Worm (Caenorhabditis elegans): ENCODE data around the gene lgc-16.
A peak's percentile ranks its signal among the peaks of the same experiment; 100 is the strongest.

Gene lgc-16

DNA sequence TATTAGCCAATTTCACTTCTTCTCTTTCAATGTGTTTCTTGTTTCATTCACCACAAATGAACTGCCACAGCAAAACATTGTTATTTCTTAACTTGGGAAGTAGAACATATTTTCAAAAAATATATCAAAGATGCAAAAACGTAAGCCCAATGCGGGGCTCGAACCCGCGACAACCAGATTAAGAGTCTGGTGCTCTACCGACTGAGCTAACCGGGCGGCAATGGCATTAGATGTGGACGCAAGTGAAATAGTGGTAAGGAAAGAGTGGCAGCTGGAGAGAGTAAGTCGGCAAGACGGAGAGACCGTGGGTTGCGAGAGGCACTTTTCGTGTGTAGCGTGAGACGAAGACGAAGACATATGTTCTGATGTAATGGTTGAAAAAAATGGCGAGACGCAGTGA is 12.4 kb upstream of the lgc-16 start (continued):
- TF ChIP-seq atf-7 (tag; optimal IDR thresholded peaks at IDR 0.05) (peak; percentile 67), cebp-1 (GFP tag; IDR thresholded peaks at IDR 0.05) (peak; percentile 40; the same call in 1 of the 2 replicates), cebp-1 (tag; optimal IDR thresholded peaks at IDR 0.05) (no peak), ets-4 (GFP tag; optimal IDR thresholded peaks at IDR 0.05) (peak; percentile 59), pbrm-1 (GFP tag; IDR thresholded peaks at IDR 0.05) (peak; percentile 90), ztf-26 (tag; optimal IDR thresholded peaks at IDR 0.05) (peak; percentile 92), chd-7 (tag; optimal IDR thresholded peaks at IDR 0.05) (peak; percentile 92), B0261.1 (tag; optimal IDR thresholded peaks at IDR 0.05) (peak; percentile 99), attf-6 (GFP tag; IDR thresholded peaks at IDR 0.05) (peak; percentile 60; the same call in 1 of the 2 replicates), Y56A3A.18 (GFP tag; IDR thresholded peaks at IDR 0.05) (peak; percentile 96), hmg-1.2 (GFP tag; IDR thresholded peaks at IDR 0.05) (peak; percentile 89), Y53F4B.3 (GFP tag; IDR thresholded peaks at IDR 0.05) (peak; percentile 84), rcor-1 (GFP tag; IDR thresholded peaks at IDR 0.05) (peak; percentile 89), aptf-3 (GFP tag; IDR thresholded peaks at IDR 0.05) (no peak), attf-3 (GFP tag; conservative IDR thresholded peaks at IDR 0.05) (peak; percentile 40; the same call in 1 of the 2 replicates), mxl-1 (tag; optimal IDR thresholded peaks at IDR 0.05) (peak; percentile 91), C06A6.2 (GFP tag; conservative IDR thresholded peaks at IDR 0.05) (peak; percentile 67), lin-26 (GFP tag; IDR thresholded peaks at IDR 0.05) (peak; percentile 99), F23B12.7 (tag; optimal IDR thresholded peaks at IDR 0.05; ENCODE audit: insufficient read depth) (peak; percentile 80), lsy-27 (tag; optimal IDR thresholded peaks at IDR 0.05; ENCODE audit: borderline replicate concordance, insufficient read depth) (no peak), nfyb-1 (GFP tag; IDR thresholded peaks at IDR 0.05) (peak; percentile 93), let-526 (GFP tag; IDR thresholded peaks at IDR 0.05) (peak; percentile 92), zfh-2 (GFP tag; conservative IDR thresholded peaks at IDR 0.05) (no peak), egl-18 (GFP tag; IDR thresholded peaks at IDR 0.05) (peak; percentile 89), dpl-1 (GFP tag; optimal IDR thresholded peaks at IDR 0.05) (peak; percentile 21), mes-4 (tag; optimal IDR thresholded peaks at IDR 0.05) (peak; percentile 90), ztf-18 (tag; optimal IDR thresholded peaks at IDR 0.05) (peak; percentile 81), F57C9.4 (tag; optimal IDR thresholded peaks at IDR 0.05) (no peak), tlf-1 (GFP tag; optimal IDR thresholded peaks at IDR 0.05) (peak; percentile 65), attf-5 (GFP tag; optimal IDR thresholded peaks at IDR 0.05) (no peak), lag-1 (GFP tag; IDR thresholded peaks at IDR 0.05) (no peak), ztf-25 (GFP tag; IDR thresholded peaks at IDR 0.05) (peak; percentile 98), ztf-6 (GFP tag; IDR thresholded peaks at IDR 0.05) (no peak; the same call in 1 of the 2 replicates), efl-1 (GFP tag; optimal IDR thresholded peaks at IDR 0.05) (peak; percentile 8), Y67H2A.10 (GFP tag; conservative IDR thresholded peaks at IDR 0.05) (peak; percentile 73), egrh-3 (GFP tag; IDR thresholded peaks at IDR 0.05) (no peak; the same call in 1 of the 2 replicates), nhr-80 (tag; optimal IDR thresholded peaks at IDR 0.05) (peak; percentile 59), fkh-3 (tag; optimal IDR thresholded peaks at IDR 0.05) (peak; percentile 91), snpc-1.1 (tag; optimal IDR thresholded peaks at IDR 0.05; ENCODE audit: insufficient read depth) (peak; percentile 26), ekl-4 (GFP tag; IDR thresholded peaks at IDR 0.05) (peak; percentile 88), T26A5.8 (tag; optimal IDR thresholded peaks at IDR 0.05) (peak; percentile 87), lir-1 (GFP tag; conservative IDR thresholded peaks at IDR 0.05) (peak; percentile 10; the same call in 1 of the 2 replicates), dox-1 (GFP tag; IDR thresholded peaks at IDR 0.05) (no peak; the same call in 1 of the 2 replicates), ztf-3 (GFP tag; optimal IDR thresholded peaks at IDR 0.05) (peak; percentile 67), cebp-2 (GFP tag; IDR thresholded peaks at IDR 0.05) (peak; percentile 97), hrde-1 (tag; optimal IDR thresholded peaks at IDR 0.05; ENCODE audit: borderline replicate concordance) (peak; percentile 47), lin-54 (GFP tag; optimal IDR thresholded peaks at IDR 0.05) (no peak), ceh-58 (GFP tag; IDR thresholded peaks at IDR 0.05) (no peak), F52B5.7 (tag; optimal IDR thresholded peaks at IDR 0.05) (peak; percentile 87)

Measured in whole organism, young adult.